Worm (Caenorhabditis elegans) whole organism, midembryonic: ENCODE data around the gene T13A10.1.

Source experiments
- T22C8.4 ChIP-seq: fragments of 200-800 bp; sonication (Bioruptor generic); IDR thresholded peaks from 2 replicates; pipeline ENCODE4 v1.3.6; 2022; ENCODE audit warnings: missing genetic modification characterization, missing compliant biosample characterization
- klf-2 ChIP-seq: fragments of 200-800 bp; sonication (Bioruptor generic); conservative IDR thresholded peaks from 2 replicates; pipeline ENCODE4 v1.3.6; 2022; ENCODE audit warnings: missing genetic modification reagents, missing genetic modification characterization, missing compliant biosample characterization
- ref-1 ChIP-seq: fragments of 200-800 bp; sonication (Bioruptor generic); conservative IDR thresholded peaks from 2 replicates; pipeline ENCODE4 v1.3.6; 2022; ENCODE audit warnings: missing genetic modification reagents, missing genetic modification characterization, missing compliant biosample characterization

- TF ChIP-seq ref-1 (GFP tag; lab: Robert Waterston, UW) (no peak), T22C8.4 (no peak), klf-2 (GFP tag; lab: Robert Waterston, UW) (no peak)
Measured at ce11 chrIV:6259732-6260131, 16.1 kb upstream of the T13A10.1 start, which contains the start of gene nlp-16.
